Worm (Caenorhabditis elegans) whole organism, L4 larva: Measurements from ENCODE around the gene gcy-32.

Source experiments
- F49E8.2 ChIP-seq: sonication (generic microtip); optimal IDR thresholded peaks from 2 replicates; lab custom pipeline; 2016; ENCODE audit warnings: missing compliant biosample characterization, mild to moderate bottlenecking, missing genetic modification characterization, borderline replicate concordance
- R02D3.7 ChIP-seq: fragments of 150-350 bp; sonication (generic microtip); optimal IDR thresholded peaks from 3 replicates; lab custom pipeline; 2014; ENCODE audit warnings: missing biosample characterization, missing genetic modification characterization
- T26A8.4 ChIP-seq: fragments of 200-800 bp; sonication (Bioruptor generic); IDR thresholded peaks from 2 replicates; pipeline ENCODE4 v1.3.6; 2022; ENCODE audit warnings: missing genetic modification characterization, missing compliant biosample characterization
- Y105C5A.15 ChIP-seq: fragments of 200-800 bp; sonication (Bioruptor generic); IDR thresholded peaks from 2 replicates; pipeline ENCODE4 v1.3.6; 2022; ENCODE audit warnings: missing genetic modification characterization, missing compliant biosample characterization
- Y75B8A.6 ChIP-seq: fragments of 200-800 bp; sonication (Bioruptor generic); IDR thresholded peaks from 2 replicates; pipeline ENCODE4 v1.3.6; 2022; ENCODE audit warnings: missing genetic modification reagents, missing genetic modification characterization, missing compliant biosample characterization
- ama-1 ChIP-seq: fragments of 150-350 bp; optimal IDR thresholded peaks from 2 replicates; lab custom pipeline; 2014; ENCODE audit warnings: inconsistent platforms, mixed read lengths
- ceh-44 ChIP-seq: fragments of 200-800 bp; sonication (Bioruptor generic); IDR thresholded peaks from 2 replicates; pipeline ENCODE4 v1.3.6; 2022; ENCODE audit warnings: missing genetic modification reagents, missing genetic modification characterization, missing compliant biosample characterization
- daf-12 ChIP-seq: fragments of 150-350 bp; optimal IDR thresholded peaks from 2 replicates; lab custom pipeline; 2014; ENCODE audit warnings: missing biosample characterization, missing genetic modification reagents, missing genetic modification characterization
- daf-8 ChIP-seq: fragments of 200-800 bp; sonication (Bioruptor generic); IDR thresholded peaks from 2 replicates; pipeline ENCODE4 v1.3.6; 2022; ENCODE audit warnings: missing genetic modification characterization, missing compliant biosample characterization
- dmd-8 ChIP-seq: fragments of 200-800 bp; sonication (Bioruptor generic); IDR thresholded peaks from 2 replicates; pipeline ENCODE4 v1.3.6; 2022; ENCODE audit warnings: missing genetic modification characterization, missing compliant biosample characterization
- fos-1 ChIP-seq: fragments of 150-350 bp; optimal IDR thresholded peaks from 2 replicates; lab custom pipeline; 2014; ENCODE audit warnings: missing biosample characterization, missing genetic modification characterization
- hif-1 ChIP-seq, 2 experiments: sonication (generic microtip); optimal IDR thresholded peaks; 2 replicates each; lab custom pipeline; 2016 to 2017; ENCODE audit warnings: missing compliant biosample characterization in 2 of 2, missing genetic modification characterization in 2 of 2, missing genetic modification reagents in 2 of 2, missing genotype in 2 of 2, mild to moderate bottlenecking in 1 of 2
- hlh-11 ChIP-seq: fragments of 200-800 bp; sonication (Bioruptor generic); optimal IDR thresholded peaks from 2 replicates; lab custom pipeline; 2018; ENCODE audit warnings: mild to moderate bottlenecking, missing genetic modification characterization, missing compliant biosample characterization
- lim-7 ChIP-seq: fragments of 200-800 bp; sonication (Bioruptor generic); IDR thresholded peaks from 2 replicates; pipeline ENCODE4 v1.3.6; 2022; ENCODE audit warnings: missing genetic modification characterization, missing compliant biosample characterization
- lin-1 ChIP-seq: fragments of 200-800 bp; sonication (Bioruptor generic); IDR thresholded peaks from 2 replicates; pipeline ENCODE4 v1.3.6; 2022; ENCODE audit warnings: missing genetic modification reagents, missing genetic modification characterization, missing compliant biosample characterization
- lin-38 ChIP-seq: fragments of 200-800 bp; sonication (Bioruptor generic); IDR thresholded peaks from 2 replicates; pipeline ENCODE4 v1.3.6; 2022; ENCODE audit warnings: missing genetic modification reagents, missing genetic modification characterization, missing compliant biosample characterization
- lsy-2 ChIP-seq, 2 experiments: fragments of 150-350 bp in 1 of 2; sonication (generic microtip) in 1 of 2; optimal IDR thresholded peaks; 2 replicates each; lab custom pipeline; 2014 to 2017; ENCODE audit warnings: missing biosample characterization in 2 of 2, missing genetic modification characterization in 2 of 2
- madf-9 ChIP-seq: fragments of 200-800 bp; sonication (Bioruptor generic); conservative IDR thresholded peaks from 2 replicates; pipeline ENCODE4 v1.3.6; 2022; ENCODE audit warnings: missing genetic modification reagents, missing genetic modification characterization, missing compliant biosample characterization
- mdl-1 ChIP-seq, 2 experiments: fragments of 150-350 bp in 1 of 2; sonication (generic microtip) in 1 of 2; optimal IDR thresholded peaks; 2 replicates each; lab custom pipeline; 2014 to 2017; ENCODE audit warnings: missing biosample characterization in 2 of 2, missing genetic modification characterization in 2 of 2
- mep-1 ChIP-seq: fragments of 150-350 bp; sonication (generic microtip); optimal IDR thresholded peaks from 3 replicates; lab custom pipeline; 2014; ENCODE audit warnings: missing biosample characterization, missing genetic modification characterization
- nhr-11 ChIP-seq: fragments of 150-350 bp; optimal IDR thresholded peaks from 2 replicates; lab custom pipeline; 2014; ENCODE audit warnings: missing biosample characterization, missing genetic modification characterization
- nhr-237 ChIP-seq: sonication (generic microtip); optimal IDR thresholded peaks from 2 replicates; lab custom pipeline; 2017; ENCODE audit warnings: missing biosample characterization, missing genetic modification characterization
- nhr-28 ChIP-seq: fragments of 150-350 bp; optimal IDR thresholded peaks from 2 replicates; lab custom pipeline; 2014; ENCODE audit warnings: missing biosample characterization, missing genetic modification characterization
- nhr-42 ChIP-seq: fragments of 200-800 bp; sonication (Bioruptor generic); IDR thresholded peaks from 2 replicates; pipeline ENCODE4 v1.3.6; 2022; ENCODE audit warnings: missing genetic modification characterization, missing compliant biosample characterization
- nhr-6 ChIP-seq: fragments of 150-350 bp; optimal IDR thresholded peaks from 2 replicates; lab custom pipeline; 2014; ENCODE audit warnings: missing biosample characterization, missing genetic modification characterization
- nhr-76 ChIP-seq: fragments of 150-350 bp; optimal IDR thresholded peaks from 2 replicates; lab custom pipeline; 2014; ENCODE audit warnings: missing biosample characterization, missing genetic modification characterization
- set-16 ChIP-seq: fragments of 200-800 bp; sonication (Bioruptor generic); IDR thresholded peaks from 2 replicates; pipeline ENCODE4 v1.3.6; 2022; ENCODE audit warnings: missing genetic modification reagents, missing genetic modification characterization, missing compliant biosample characterization
- skn-1 ChIP-seq: fragments of 150-350 bp; optimal IDR thresholded peaks from 2 replicates; lab custom pipeline; 2014; ENCODE audit warnings: missing biosample characterization, missing genetic modification characterization
- snpc-1.2 ChIP-seq: fragments of 200-800 bp; sonication (Bioruptor generic); IDR thresholded peaks from 2 replicates; pipeline ENCODE4 v1.3.6; 2022; ENCODE audit warnings: missing genetic modification reagents, missing genetic modification characterization, missing compliant biosample characterization
- tag-97 ChIP-seq: fragments of 200-800 bp; sonication (Bioruptor generic); IDR thresholded peaks from 2 replicates; pipeline ENCODE4 v1.3.6; 2022; ENCODE audit warnings: missing genetic modification characterization, missing compliant biosample characterization
- unc-130 ChIP-seq: sonication (generic microtip); optimal IDR thresholded peaks from 2 replicates; lab custom pipeline; 2016; ENCODE audit warnings: missing genetic modification reagents, missing genetic modification characterization, missing compliant biosample characterization
- unc-39 ChIP-seq: sonication (generic microtip); optimal IDR thresholded peaks from 2 replicates; lab custom pipeline; 2017; ENCODE audit warnings: missing biosample characterization, missing genetic modification characterization
- zfp-2 ChIP-seq: sonication (generic microtip); optimal IDR thresholded peaks from 2 replicates; lab custom pipeline; 2016; ENCODE audit warnings: mild to moderate bottlenecking, missing genetic modification characterization, missing compliant biosample characterization
- ztf-11 ChIP-seq: fragments of 150-350 bp; optimal IDR thresholded peaks from 2 replicates; lab custom pipeline; 2014; ENCODE audit warnings: missing biosample characterization, missing genetic modification characterization
- ztf-7 ChIP-seq: fragments of 150-350 bp; optimal IDR thresholded peaks from 2 replicates; lab custom pipeline; 2014; ENCODE audit warnings: missing biosample characterization, missing genetic modification characterization

Gene gcy-32

DNA sequence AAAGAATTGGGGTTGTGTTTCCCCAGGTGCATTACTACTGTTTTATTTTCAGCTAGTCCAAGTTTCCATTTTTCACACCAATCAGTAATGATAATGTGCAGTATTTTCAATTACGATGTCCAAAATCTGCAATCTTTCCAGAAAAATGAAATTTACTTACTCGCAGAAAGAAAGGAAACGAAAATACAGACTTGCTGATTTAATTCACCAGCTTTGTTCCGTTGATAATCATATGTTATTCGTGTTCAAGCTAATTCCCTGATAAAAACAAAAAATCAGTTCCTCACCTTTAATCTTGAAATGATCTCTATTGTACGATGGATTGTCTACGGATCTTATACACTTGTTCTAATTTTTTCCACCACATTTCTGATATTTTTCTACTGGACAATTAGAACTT is 8.6 kb upstream of the gcy-32 start, which contains the start of gene srxa-11:
srxa-11 (plus strand) TSS at position 301 of the 400 bp plus-strand sequence.
- TF ChIP-seq nhr-6 (tag; lab: Kevin White, UChicago), result no peak
- TF ChIP-seq, all 104 proteins: peak for 0

DNA sequence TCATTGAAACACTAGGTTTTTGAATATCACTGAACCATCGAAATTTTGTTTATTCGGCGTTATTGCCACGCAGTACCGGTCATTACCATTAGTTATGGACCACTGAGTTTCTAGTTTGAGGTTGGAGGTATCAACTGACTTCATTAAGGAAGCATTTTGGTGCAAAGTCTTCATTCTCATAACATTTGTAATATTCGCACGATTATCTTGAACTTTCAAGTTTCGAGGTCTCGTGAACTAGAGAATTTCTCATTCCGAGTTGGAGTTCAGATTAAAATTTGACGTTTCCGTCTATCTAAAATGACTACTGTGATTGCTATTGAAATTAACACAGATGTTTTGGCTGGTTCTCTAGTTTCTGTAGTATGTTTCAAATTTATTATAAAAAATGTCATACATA is 5.4 kb upstream of the gcy-32 start, which contains the start of gene srx-42:
srx-42 (plus strand) TSS at position 301 of the 400 bp plus-strand sequence.
- no peak for TF ChIP-seq nhr-28 (tag; lab: Kevin White, UChicago)
- TF ChIP-seq lin-38, result no peak
- no peak for TF ChIP-seq mep-1 (tag; lab: Kevin White, UChicago)
- TF ChIP-seq nhr-6 (tag; lab: Kevin White, UChicago), result no peak
- TF ChIP-seq set-16 (GFP tag; lab: Robert Waterston, UW), result no peak
- TF ChIP-seq unc-39 (tag; lab: Kevin White, UChicago), result no peak
- TF ChIP-seq skn-1 (tag; lab: Kevin White, UChicago), result no peak
- TF ChIP-seq snpc-1.2, result no peak

DNA sequence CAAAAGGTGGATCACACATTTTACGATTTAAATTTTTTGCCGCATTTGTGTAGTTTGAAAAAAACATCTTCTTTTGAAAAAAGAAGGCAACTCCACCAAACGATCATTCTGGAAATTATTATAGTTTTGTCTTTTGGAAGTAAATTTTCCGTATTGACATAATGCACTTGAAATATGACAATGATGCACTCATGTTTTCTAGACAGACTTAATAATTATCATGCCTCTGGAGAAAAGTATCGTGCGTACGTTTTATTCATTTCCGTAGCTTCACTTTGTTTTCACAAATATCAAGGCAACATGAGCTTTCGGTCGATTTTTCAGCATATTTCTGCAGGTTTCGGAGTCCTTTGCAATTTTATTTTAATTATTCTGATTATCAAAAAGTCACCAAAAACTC is 3.1 kb upstream of the gcy-32 start, which contains the start of gene str-250:
str-250 (plus strand) TSS at position 301 of the 400 bp plus-strand sequence.
- TF ChIP-seq hif-1 (tag; optimal IDR thresholded peaks at IDR 0.05; lab: Kevin White, UChicago) (no peak), skn-1 (tag; lab: Kevin White, UChicago) (no peak), ceh-44 (GFP tag; lab: Robert Waterston, UW) (no peak), fos-1 (tag; lab: Kevin White, UChicago) (no peak), nhr-11 (tag; lab: Kevin White, UChicago) (no peak), madf-9 (no peak), nhr-42 (GFP tag; lab: Robert Waterston, UW) (no peak), nhr-237 (tag; lab: Kevin White, UChicago) (no peak), nhr-76 (tag; lab: Kevin White, UChicago) (no peak), hlh-11 (no peak), lsy-2 (tag; optimal IDR thresholded peaks at IDR 0.05; lab: Kevin White, UChicago) (no peak), snpc-1.2 (no peak), daf-8 (GFP tag; lab: Robert Waterston, UW) (no peak), ztf-7 (no peak), T26A8.4 (no peak)

DNA sequence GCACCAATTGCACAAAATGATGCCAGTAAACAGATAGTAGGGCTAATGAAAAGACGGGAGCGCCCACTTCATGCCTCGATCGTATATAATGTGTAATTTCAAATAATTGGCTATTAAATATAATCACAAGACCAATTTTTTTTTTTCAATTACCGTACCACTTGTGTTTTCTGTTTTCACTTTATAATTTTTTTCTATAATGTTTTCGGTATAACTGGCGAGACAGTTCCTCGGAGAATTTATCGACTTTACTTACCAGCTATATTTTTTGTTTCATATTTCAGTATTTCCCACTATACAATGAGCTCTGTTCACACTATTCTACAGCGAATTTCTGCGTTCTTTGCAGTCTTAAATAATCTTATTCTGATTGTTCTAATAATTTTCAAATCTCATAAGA is 906 bp upstream of the gcy-32 start, which contains the start of gene str-252:
str-252 (plus strand) TSS at position 301 of the 400 bp plus-strand sequence.
- TF ChIP-seq nhr-42 (GFP tag; lab: Robert Waterston, UW) (no peak), lin-38 (no peak), ama-1 (lab: Kevin White, UChicago) (no peak), daf-12 (tag; lab: Kevin White, UChicago) (no peak), nhr-237 (tag; lab: Kevin White, UChicago) (no peak), Y75B8A.6 (no peak), lin-1 (GFP tag; lab: Robert Waterston, UW) (no peak), set-16 (GFP tag; lab: Robert Waterston, UW) (no peak), T26A8.4 (no peak), F49E8.2 (tag; lab: Kevin White, UChicago) (no peak), unc-130 (GFP tag; lab: Kevin White, UChicago) (no peak), lim-7 (GFP tag; lab: Robert Waterston, UW) (no peak), zfp-2 (tag; lab: Kevin White, UChicago) (no peak), Y105C5A.15 (GFP tag; lab: Robert Waterston, UW) (no peak), tag-97 (GFP tag; lab: Robert Waterston, UW) (no peak), mdl-1 (tag; optimal IDR thresholded peaks at IDR 0.05; lab: Kevin White, UChicago) (no peak), ztf-11 (tag; lab: Kevin White, UChicago) (no peak), dmd-8 (no peak), R02D3.7 (tag; lab: Kevin White, UChicago) (no peak), ceh-44 (GFP tag; lab: Robert Waterston, UW) (no peak)
